Fruit fly (Drosophila melanogaster) whole organism, embryonic: Measurements from ENCODE around the gene CG14182.

Experiments used
- Abd-B ChIP-seq: fragments of 200-800 bp; sonication (Bioruptor generic); optimal IDR thresholded peaks from 2 replicates; lab custom pipeline; 2018; ENCODE audit warnings: missing biosample characterization, mild to moderate bottlenecking, missing genetic modification characterization, moderate library complexity
- BtbVII ChIP-seq: fragments of 200-800 bp; sonication (Bioruptor generic); optimal IDR thresholded peaks from 3 replicates; lab custom pipeline; 2017; ENCODE audit warnings: missing biosample characterization, mild to moderate bottlenecking, missing genetic modification characterization
- CG10267 ChIP-seq: fragments of 200-800 bp; sonication (Bioruptor generic); optimal IDR thresholded peaks from 2 replicates; lab custom pipeline; 2018; ENCODE audit warnings: missing biosample characterization, mild to moderate bottlenecking, missing genetic modification characterization, moderate library complexity
- CG11560 ChIP-seq: fragments of 200-800 bp; sonication (Bioruptor generic); IDR thresholded peaks from 3 replicates; pipeline ENCODE4 v1.3.6; 2022; ENCODE audit warnings: missing biosample characterization, missing genetic modification characterization
- CG11696 ChIP-seq: fragments of 200-800 bp; sonication (Bioruptor generic); IDR thresholded peaks from 2 replicates; pipeline ENCODE4 v1.3.6; 2022; ENCODE audit warnings: missing biosample characterization, missing genetic modification characterization
- CG12219 ChIP-seq: fragments of 200-800 bp; sonication (Bioruptor generic); optimal IDR thresholded peaks from 3 replicates; lab custom pipeline; 2018; ENCODE audit warnings: missing biosample characterization, mild to moderate bottlenecking, missing genetic modification characterization
- CG12236 ChIP-seq: fragments of 200-800 bp; sonication (Bioruptor generic); optimal IDR thresholded peaks from 2 replicates; lab custom pipeline; 2016; ENCODE audit warnings: missing biosample characterization, missing genetic modification characterization
- CG13287 ChIP-seq: fragments of 200-800 bp; sonication (Bioruptor generic); IDR thresholded peaks from 2 replicates; pipeline ENCODE4 v1.3.6; 2022; ENCODE audit warnings: missing biosample characterization, missing genetic modification characterization; ENCODE audit not compliant: partially characterized antibody
- CG13296 ChIP-seq: fragments of 200-800 bp; sonication (Bioruptor generic); optimal IDR thresholded peaks from 3 replicates; lab custom pipeline; 2018; ENCODE audit warnings: missing biosample characterization, mild to moderate bottlenecking, missing genetic modification characterization
- CG13775 ChIP-seq: fragments of 200-800 bp; sonication (Bioruptor generic); optimal IDR thresholded peaks from 3 replicates; lab custom pipeline; 2017; ENCODE audit warnings: missing biosample characterization, mild to moderate bottlenecking, missing genetic modification characterization
- CG1647 ChIP-seq: fragments of 200-800 bp; sonication (Bioruptor generic); optimal IDR thresholded peaks from 3 replicates; lab custom pipeline; 2016; ENCODE audit warnings: missing biosample characterization, missing genetic modification characterization
- CG17328 ChIP-seq: fragments of 200-800 bp; sonication (Bioruptor generic); IDR thresholded peaks from 2 replicates; pipeline ENCODE4 v1.3.6; 2022; ENCODE audit warnings: missing biosample characterization, missing genetic modification characterization
- CG17912 ChIP-seq: fragments of 200-800 bp; sonication (Bioruptor generic); optimal IDR thresholded peaks from 2 replicates; lab custom pipeline; 2018; ENCODE audit warnings: missing biosample characterization, mild to moderate bottlenecking, missing genetic modification characterization
- CG18262 ChIP-seq: fragments of 200-800 bp; optimal IDR thresholded peaks from 3 replicates; lab custom pipeline; 2019; ENCODE audit warnings: missing biosample characterization, mild to moderate bottlenecking, missing genetic modification characterization, moderate library complexity
- CG2202 ChIP-seq: fragments of 200-800 bp; sonication (Bioruptor generic); optimal IDR thresholded peaks from 2 replicates; lab custom pipeline; 2018; ENCODE audit warnings: missing biosample characterization, mild to moderate bottlenecking, missing genetic modification characterization
- CG2712 ChIP-seq: fragments of 200-800 bp; optimal IDR thresholded peaks from 3 replicates; lab custom pipeline; 2019; ENCODE audit warnings: missing biosample characterization, mild to moderate bottlenecking, missing genetic modification characterization, moderate library complexity
- CG31388 ChIP-seq: fragments of 200-800 bp; sonication (Bioruptor generic); optimal IDR thresholded peaks from 2 replicates; lab custom pipeline; 2016; ENCODE audit warnings: missing biosample characterization, missing genetic modification characterization
- CG7786 ChIP-seq: fragments of 200-800 bp; sonication (Bioruptor generic); optimal IDR thresholded peaks from 2 replicates; lab custom pipeline; 2016; ENCODE audit warnings: missing biosample characterization, missing genetic modification characterization
- CG9817 ChIP-seq: fragments of 200-800 bp; sonication (Bioruptor generic); optimal IDR thresholded peaks from 2 replicates; lab custom pipeline; 2018; ENCODE audit warnings: missing biosample characterization, mild to moderate bottlenecking, missing genetic modification characterization, moderate library complexity
- Dp ChIP-seq: fragments of 200-800 bp; sonication (Bioruptor generic); optimal IDR thresholded peaks from 2 replicates; lab custom pipeline; 2018; ENCODE audit warnings: missing biosample characterization, mild to moderate bottlenecking, missing genetic modification characterization, moderate library complexity
- ERR ChIP-seq: fragments of 200-800 bp; sonication (Bioruptor generic); optimal IDR thresholded peaks from 2 replicates; lab custom pipeline; 2016; ENCODE audit warnings: missing biosample characterization, missing genetic modification characterization
- Eip74EF ChIP-seq, 2 experiments: fragments of 200-800 bp in 1 of 2; fragments of >200 bp in 1 of 2; sonication (Bioruptor generic) in 1 of 2; optimal IDR thresholded peaks; 2 replicates each; lab custom pipeline; 2017 to 2019; ENCODE audit warnings: missing biosample characterization in 2 of 2, missing genetic modification characterization in 2 of 2, mild to moderate bottlenecking in 1 of 2, moderate library complexity in 1 of 2
- Fer3 ChIP-seq: fragments of 200-800 bp; sonication (Bioruptor generic); optimal IDR thresholded peaks from 2 replicates; lab custom pipeline; 2018; ENCODE audit warnings: missing biosample characterization, mild to moderate bottlenecking, missing genetic modification characterization, moderate library complexity
- H15 ChIP-seq: fragments of 200-800 bp; sonication (Bioruptor generic); IDR thresholded peaks from 3 replicates; pipeline ENCODE4 v1.3.6; 2022; ENCODE audit warnings: missing biosample characterization, missing genetic modification characterization
- HLH54F ChIP-seq: fragments of 200-800 bp; sonication (Bioruptor generic); optimal IDR thresholded peaks from 3 replicates; lab custom pipeline; 2016; ENCODE audit warnings: missing biosample characterization, missing genetic modification characterization
- Hand ChIP-seq: fragments of 200-800 bp; sonication (Bioruptor generic); optimal IDR thresholded peaks from 2 replicates; lab custom pipeline; 2017; ENCODE audit warnings: mild to moderate bottlenecking, missing biosample characterization, missing genetic modification reagents, missing genetic modification characterization
- Hey ChIP-seq: fragments of 200-800 bp; sonication (Bioruptor generic); optimal IDR thresholded peaks from 3 replicates; lab custom pipeline; 2018; ENCODE audit warnings: missing biosample characterization, mild to moderate bottlenecking, missing genetic modification characterization
- Hmx ChIP-seq: fragments of 200-800 bp; sonication (Bioruptor generic); optimal IDR thresholded peaks from 2 replicates; lab custom pipeline; 2016; ENCODE audit warnings: missing biosample characterization, missing genetic modification characterization
- Hr3 ChIP-seq: fragments of 200-800 bp; sonication (Bioruptor generic); optimal IDR thresholded peaks from 3 replicates; lab custom pipeline; 2016; ENCODE audit warnings: missing biosample characterization, missing genetic modification characterization
- MTF-1 ChIP-seq: fragments of 200-800 bp; sonication (Bioruptor generic); optimal IDR thresholded peaks from 2 replicates; lab custom pipeline; 2018; ENCODE audit warnings: missing biosample characterization, mild to moderate bottlenecking, missing genetic modification characterization, borderline replicate concordance
- Med ChIP-seq: fragments of 200-800 bp; sonication (Bioruptor generic); peaks from one replicate; lab custom pipeline; 2016; ENCODE audit warnings: missing biosample characterization, missing genetic modification characterization, mild to moderate bottlenecking, inconsistent platforms, moderate library complexity
- Sox100B ChIP-seq: fragments of 200-800 bp; sonication (Bioruptor generic); optimal IDR thresholded peaks from 3 replicates; lab custom pipeline; 2018; ENCODE audit warnings: missing biosample characterization, mild to moderate bottlenecking, missing genetic modification characterization
- YL-1 ChIP-seq: fragments of 200-800 bp; sonication (Bioruptor generic); optimal IDR thresholded peaks from 3 replicates; lab custom pipeline; 2017; ENCODE audit warnings: missing biosample characterization, mild to moderate bottlenecking, missing genetic modification characterization
- abd-A ChIP-seq: fragments of 200-800 bp; sonication (Bioruptor generic); optimal IDR thresholded peaks from 3 replicates; lab custom pipeline; 2019; ENCODE audit warnings: missing biosample characterization, mild to moderate bottlenecking, missing genetic modification characterization, moderate library complexity
- amos ChIP-seq: fragments of 200-800 bp; sonication (Bioruptor generic); IDR thresholded peaks from 2 replicates; pipeline ENCODE4 v1.3.6; 2022; ENCODE audit warnings: missing biosample characterization, missing genetic modification characterization; ENCODE audit not compliant: partially characterized antibody
- aop ChIP-seq: fragments of 200-800 bp; sonication (Bioruptor generic); IDR thresholded peaks from 2 replicates; pipeline ENCODE4 v1.3.6; 2022; ENCODE audit warnings: missing biosample characterization, missing genetic modification characterization
- br ChIP-seq: fragments of >200 bp; optimal IDR thresholded peaks from 2 replicates; lab custom pipeline; 2017
- cg ChIP-seq: fragments of 200-800 bp; sonication (Bioruptor generic); optimal IDR thresholded peaks from 3 replicates; lab custom pipeline; 2019; ENCODE audit warnings: missing biosample characterization, mild to moderate bottlenecking, missing genetic modification characterization, moderate library complexity
- cwo ChIP-seq: fragments of 200-800 bp; sonication (Bioruptor generic); optimal IDR thresholded peaks from 3 replicates; lab custom pipeline; 2017; ENCODE audit warnings: missing biosample characterization, missing genetic modification characterization, mild to moderate bottlenecking, moderate library complexity, missing genetic modification reagents
- danr ChIP-seq: fragments of 200-800 bp; sonication (Bioruptor generic); IDR thresholded peaks from 2 replicates; pipeline ENCODE4 v1.3.6; 2022; ENCODE audit warnings: missing biosample characterization, missing genetic modification characterization
- dimm ChIP-seq: fragments of 200-800 bp; sonication (Bioruptor generic); IDR thresholded peaks from 2 replicates; pipeline ENCODE4 v1.3.6; 2022; ENCODE audit warnings: missing biosample characterization, missing genetic modification characterization
- dm ChIP-seq: fragments of 200-800 bp; sonication (Bioruptor generic); optimal IDR thresholded peaks from 3 replicates; lab custom pipeline; 2016; ENCODE audit warnings: missing biosample characterization, missing genetic modification characterization
- exex ChIP-seq: fragments of 200-800 bp; sonication (Bioruptor generic); optimal IDR thresholded peaks from 4 replicates; lab custom pipeline; 2018; ENCODE audit warnings: missing biosample characterization, mild to moderate bottlenecking, missing genetic modification characterization, moderate library complexity
- eyg ChIP-seq: fragments of 200-800 bp; sonication (Bioruptor generic); optimal IDR thresholded peaks from 3 replicates; lab custom pipeline; 2016; ENCODE audit warnings: missing biosample characterization, missing genetic modification characterization
- gem ChIP-seq: fragments of 200-800 bp; sonication (Bioruptor generic); optimal IDR thresholded peaks from 2 replicates; lab custom pipeline; 2019; ENCODE audit warnings: missing biosample characterization, mild to moderate bottlenecking, missing genetic modification characterization, moderate library complexity
- lbe ChIP-seq: fragments of 200-800 bp; sonication (Bioruptor generic); optimal IDR thresholded peaks from 2 replicates; lab custom pipeline; 2016; ENCODE audit warnings: missing biosample characterization, mild to moderate bottlenecking, missing genetic modification characterization
- lmd ChIP-seq: fragments of 200-800 bp; sonication (Bioruptor generic); IDR thresholded peaks from 2 replicates; pipeline ENCODE4 v1.3.6; 2022; ENCODE audit warnings: missing biosample characterization, missing genetic modification characterization
- onecut ChIP-seq: fragments of 200-800 bp; sonication (Bioruptor generic); IDR thresholded peaks from 2 replicates; pipeline ENCODE4 v1.3.6; 2022; ENCODE audit warnings: missing biosample characterization, missing genetic modification characterization
- pros ChIP-seq: fragments of 200-800 bp; sonication (Bioruptor generic); optimal IDR thresholded peaks from 3 replicates; lab custom pipeline; 2019; ENCODE audit warnings: missing biosample characterization, mild to moderate bottlenecking, missing genetic modification characterization, moderate library complexity
- pzg ChIP-seq: fragments of 200-800 bp; sonication (Bioruptor generic); optimal IDR thresholded peaks from 3 replicates; lab custom pipeline; 2018; ENCODE audit warnings: missing biosample characterization, mild to moderate bottlenecking, missing genetic modification characterization, moderate library complexity

The CG14182 gene

DNA sequence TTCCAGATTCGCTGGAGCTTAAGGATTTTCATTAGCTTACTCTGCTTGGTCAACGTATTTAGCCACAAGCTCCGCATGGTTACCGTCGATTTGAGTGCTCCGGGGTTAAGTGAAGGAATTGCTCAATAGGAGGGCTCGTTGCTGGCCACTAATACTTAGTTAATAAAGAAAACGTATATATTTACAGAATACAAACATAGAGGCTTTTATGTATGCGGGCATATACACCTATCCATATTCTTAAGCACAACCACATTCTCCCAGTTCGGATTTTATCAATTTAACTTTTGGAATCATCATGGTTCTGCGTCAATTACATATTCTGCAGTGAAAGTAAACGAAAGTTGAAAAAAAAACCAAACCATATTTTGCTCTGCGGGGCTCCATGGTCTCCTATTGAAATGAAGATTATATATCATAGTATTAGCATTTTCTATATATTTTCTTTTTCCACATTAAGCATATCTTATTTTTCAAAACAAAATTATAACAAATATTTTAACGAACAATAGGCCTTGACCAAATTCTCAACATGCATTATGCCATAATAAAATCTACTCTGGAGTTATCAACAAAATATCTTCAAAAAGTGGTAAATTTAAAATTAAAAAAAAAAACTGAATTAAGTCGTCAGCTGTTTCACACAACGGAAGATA lies 20.6 kb upstream of the CG14182 start, which contains the start of the genes Tom20 and Gabat (continued):
- TF ChIP-seq Eip74EF (GFP tag; optimal IDR thresholded peaks at IDR 0.05; lab: Kevin White, UChicago) (peak in 1 of 2 experiments; percentile 3), CG9817 (no peak), CG10267 (no peak), CG11696 (GFP tag; lab: Robert Waterston, UW) (no peak), eyg (no peak), Fer3 (tag; lab: Kevin White, UChicago) (peak; percentile 9), aop (GFP tag; lab: Robert Waterston, UW) (no peak), CG12236 (GFP tag; lab: Kevin White, UChicago) (no peak), CG7786 (GFP tag; lab: Kevin White, UChicago) (no peak), YL-1 (GFP tag; lab: Kevin White, UChicago) (no peak), MTF-1 (GFP tag; lab: Kevin White, UChicago) (no peak), Sox100B (GFP tag; lab: Kevin White, UChicago) (peak; percentile 26), Med (GFP tag; lab: Kevin White, UChicago) (peak; percentile 22), CG18262 (tag; lab: Kevin White, UChicago) (no peak), CG13775 (GFP tag; lab: Kevin White, UChicago) (no peak), CG12219 (GFP tag; lab: Kevin White, UChicago) (no peak), CG1647 (GFP tag; lab: Kevin White, UChicago) (no peak), cg (peak; percentile 72), CG17328 (GFP tag; lab: Robert Waterston, UW) (no peak), ERR (GFP tag; lab: Kevin White, UChicago) (no peak), exex (peak; percentile 13), amos (no peak), CG11560 (tag; lab: Robert Waterston, UW) (no peak), abd-A (tag; lab: Kevin White, UChicago) (no peak), dimm (GFP tag; lab: Robert Waterston, UW) (no peak), pzg (no peak), CG31388 (GFP tag; lab: Kevin White, UChicago) (no peak), HLH54F (GFP tag; lab: Kevin White, UChicago) (no peak), H15 (GFP tag; lab: Robert Waterston, UW) (no peak), danr (GFP tag; lab: Robert Waterston, UW) (no peak), dm (no peak), lbe (GFP tag; lab: Kevin White, UChicago) (no peak), Hmx (no peak), pros (GFP tag; lab: Kevin White, UChicago) (no peak), Hand (GFP tag; lab: Kevin White, UChicago) (no peak), BtbVII (GFP tag; lab: Kevin White, UChicago) (peak; percentile 4), cwo (GFP tag; lab: Kevin White, UChicago) (no peak), onecut (GFP tag; lab: Robert Waterston, UW) (no peak), Dp (no peak), Hey (tag; lab: Kevin White, UChicago) (no peak), CG2712 (tag; lab: Kevin White, UChicago) (no peak), CG17912 (GFP tag; lab: Kevin White, UChicago) (no peak), CG13287 (GFP tag; lab: Robert Waterston, UW) (no peak), gem (tag; lab: Kevin White, UChicago) (peak; percentile 3), br (no peak), Hr3 (GFP tag; lab: Kevin White, UChicago) (no peak), CG2202 (tag; lab: Kevin White, UChicago) (no peak), Abd-B (GFP tag; lab: Kevin White, UChicago) (no peak), lmd (GFP tag; lab: Robert Waterston, UW) (no peak), CG13296 (GFP tag; lab: Kevin White, UChicago) (no peak)
